Worm (Caenorhabditis elegans) whole organism, midembryonic: ENCODE measurements around the gene K10C9.4.

Experiments used
- flt-1 ChIP-seq: fragments of 200-800 bp; sonication (Bioruptor generic); IDR thresholded peaks from 2 replicates; pipeline ENCODE4 v1.3.6; 2022; ENCODE audit warnings: missing genetic modification characterization, missing compliant biosample characterization
- klf-2 ChIP-seq: fragments of 200-800 bp; sonication (Bioruptor generic); conservative IDR thresholded peaks from 2 replicates; pipeline ENCODE4 v1.3.6; 2022; ENCODE audit warnings: missing genetic modification reagents, missing genetic modification characterization, missing compliant biosample characterization
- ref-1 ChIP-seq: fragments of 200-800 bp; sonication (Bioruptor generic); conservative IDR thresholded peaks from 2 replicates; pipeline ENCODE4 v1.3.6; 2022; ENCODE audit warnings: missing genetic modification reagents, missing genetic modification characterization, missing compliant biosample characterization
- tab-1 ChIP-seq: fragments of 200-800 bp; sonication (Bioruptor generic); IDR thresholded peaks from 2 replicates; pipeline ENCODE4 v1.3.6; 2022; ENCODE audit warnings: missing genetic modification characterization, missing compliant biosample characterization

DNA sequence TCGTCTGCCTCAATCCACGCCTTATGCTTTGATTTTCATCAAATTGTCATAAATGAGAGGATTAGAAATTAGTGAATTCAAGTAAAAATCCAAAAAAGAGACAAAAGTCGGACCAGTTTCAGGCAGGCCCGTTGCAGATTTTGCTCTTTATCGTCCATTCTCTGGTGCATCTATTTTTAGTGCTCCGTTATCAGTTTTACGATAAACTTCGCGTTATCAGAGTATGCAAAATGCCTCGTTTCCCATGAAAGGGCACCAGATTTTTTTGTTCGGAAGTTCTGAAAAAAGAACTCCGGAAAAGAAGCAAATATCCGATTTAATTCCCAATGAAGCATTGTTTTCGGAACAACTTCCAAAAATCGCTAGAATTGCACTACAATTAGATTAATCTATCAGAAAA lies 46.9 kb downstream of the K10C9.4 start:
- TF ChIP-seq tab-1 (GFP tag; lab: Robert Waterston, UW) (no peak), flt-1 (GFP tag; lab: Robert Waterston, UW) (no peak), klf-2 (GFP tag; lab: Robert Waterston, UW) (no peak), ref-1 (GFP tag; lab: Robert Waterston, UW) (no peak)
